Worm (Caenorhabditis elegans) whole organism, L1 larva: ENCODE data around the gene C18D4.4.

Experiments
- blmp-1 ChIP-seq: fragments of 150-350 bp; optimal IDR thresholded peaks from 2 replicates; lab custom pipeline; 2014; ENCODE audit warnings: missing biosample characterization, missing genetic modification characterization
- fkh-10 ChIP-seq: sonication (generic microtip); optimal IDR thresholded peaks from 2 replicates; lab custom pipeline; 2017; ENCODE audit warnings: missing biosample characterization, missing genetic modification reagents, missing genetic modification characterization
- mdl-1 ChIP-seq, 2 experiments: fragments of 150-350 bp; optimal IDR thresholded peaks; 2 replicates each; lab custom pipeline; 2014 to 2017; ENCODE audit warnings: missing biosample characterization in 2 of 2, missing genetic modification characterization in 2 of 2, inconsistent platforms in 1 of 2
- pqm-1 ChIP-seq: sonication (generic microtip); optimal IDR thresholded peaks from 3 replicates; lab custom pipeline; 2017; ENCODE audit warnings: missing biosample characterization, missing genetic modification characterization

DNA sequence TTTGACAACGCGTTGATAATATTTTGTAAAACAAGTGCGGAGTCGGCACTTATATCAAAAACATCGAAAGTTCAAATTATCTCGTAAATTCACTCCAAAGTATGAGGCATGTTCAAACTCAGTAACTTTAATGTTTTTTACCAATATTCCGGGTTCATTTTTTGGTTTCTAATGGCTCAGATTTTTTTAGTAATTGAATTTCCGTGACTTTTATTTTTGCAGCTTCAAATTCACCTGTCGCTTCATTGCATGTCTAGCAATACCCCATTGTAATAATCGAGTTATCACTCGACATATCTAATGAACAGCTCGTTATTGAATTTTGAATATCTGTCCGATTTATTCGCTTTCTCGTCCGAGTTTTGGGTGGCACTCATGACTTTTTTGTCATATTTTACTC, 3.6 kb downstream of the C18D4.4 start, which contains the start of gene srz-90:
- TF ChIP-seq pqm-1 (tag; lab: Kevin White, UChicago): no peak
- no peak for TF ChIP-seq fkh-10
- TF ChIP-seq blmp-1 (tag; lab: Kevin White, UChicago): no peak
- TF ChIP-seq mdl-1 (tag; optimal IDR thresholded peaks at IDR 0.05; lab: Kevin White, UChicago): no peak
